Fruit fly (Drosophila melanogaster): Measurements from ENCODE around the gene Eig71Ej.

Gene Eig71Ej

DNA sequence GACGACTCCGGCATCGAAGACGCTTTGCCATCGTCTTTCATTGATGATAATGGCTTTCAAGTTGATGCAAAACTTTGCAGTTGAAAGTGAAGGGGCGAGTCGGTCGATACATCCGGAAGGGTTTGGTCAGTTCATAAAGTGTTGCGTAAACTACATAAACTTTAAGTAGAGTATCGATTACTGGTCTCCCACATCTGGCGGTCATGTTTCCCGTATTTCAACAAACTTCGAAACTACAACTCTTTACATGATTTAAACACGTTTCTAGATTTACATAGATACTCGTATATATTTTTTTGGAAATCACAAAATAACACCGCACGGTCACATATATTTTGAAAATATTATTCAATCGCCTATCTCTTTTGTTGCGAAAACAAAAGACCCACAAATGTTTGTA lies 27.0 kb upstream of the Eig71Ej start, which contains the start of gene CG34452:
CG34452 (minus strand) TSS at position 101 of the 400 bp plus-strand sequence.
- no peak for TF ChIP-seq CG7101 (tag; optimal IDR thresholded peaks at IDR 0.05)
- no peak for TF ChIP-seq bab1 (GFP tag; optimal IDR thresholded peaks at IDR 0.05)
- no peak for TF ChIP-seq cnc (optimal IDR thresholded peaks at IDR 0.05)
- TF ChIP-seq Hr96 (GFP tag; optimal IDR thresholded peaks at IDR 0.05): no peak
- TF ChIP-seq Mnt (GFP tag; optimal IDR thresholded peaks at IDR 0.05): no peak
- TF ChIP-seq CG33017 (tag; optimal IDR thresholded peaks at IDR 0.05): no peak
- no peak for TF ChIP-seq kay (GFP tag; ENCODE audit: borderline replicate concordance)
- no peak for TF ChIP-seq Crg-1 (GFP tag; optimal IDR thresholded peaks at IDR 0.05)
- TF ChIP-seq ovo (GFP tag; optimal IDR thresholded peaks at IDR 0.05): no peak
- no peak for TF ChIP-seq Clk (GFP tag; optimal IDR thresholded peaks at IDR 0.05)
- no peak for TF ChIP-seq CG12768 (GFP tag; optimal IDR thresholded peaks at IDR 0.05)
- TF ChIP-seq CG14711 (tag; optimal IDR thresholded peaks at IDR 0.05): no peak
- no peak for TF ChIP-seq CG5204 (GFP tag; optimal IDR thresholded peaks at IDR 0.05)
- TF ChIP-seq CG11617 (GFP tag; optimal IDR thresholded peaks at IDR 0.05): no peak
- no peak for TF ChIP-seq CG1620 (GFP tag; optimal IDR thresholded peaks at IDR 0.05)
- no peak for TF ChIP-seq tj (GFP tag; optimal IDR thresholded peaks at IDR 0.05)
- TF ChIP-seq cic (GFP tag; optimal IDR thresholded peaks at IDR 0.05): no peak
- TF ChIP-seq pad (GFP tag; optimal IDR thresholded peaks at IDR 0.05): no peak
- TF ChIP-seq toe (GFP tag; optimal IDR thresholded peaks at IDR 0.05): no peak
- no peak for TF ChIP-seq CG7045 (GFP tag; optimal IDR thresholded peaks at IDR 0.05)

DNA sequence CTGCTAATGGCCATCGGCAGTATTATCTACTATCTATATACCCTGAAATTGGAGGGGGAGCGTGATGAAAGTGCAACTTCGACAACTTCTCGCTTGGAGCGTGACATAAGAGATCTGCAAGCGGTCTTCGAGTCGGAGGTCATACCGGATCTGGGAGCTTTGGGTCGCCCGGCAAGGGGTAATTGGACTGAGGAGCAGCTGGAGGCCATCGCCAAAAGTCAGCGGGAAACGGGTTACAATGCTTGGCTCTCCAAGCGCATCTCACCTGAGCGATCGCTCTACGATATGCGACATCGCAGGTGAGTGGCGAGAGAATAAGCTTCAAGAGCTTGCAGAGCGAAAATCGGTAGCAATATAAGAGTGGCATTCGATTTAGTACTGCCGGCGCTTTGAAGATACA lies 23.2 kb upstream of the Eig71Ej start:
- TF ChIP-seq CG14711 (tag; optimal IDR thresholded peaks at IDR 0.05) (no peak), cic (GFP tag; optimal IDR thresholded peaks at IDR 0.05) (no peak), CG33017 (tag; optimal IDR thresholded peaks at IDR 0.05) (no peak), cnc (optimal IDR thresholded peaks at IDR 0.05) (no peak), bab1 (GFP tag; optimal IDR thresholded peaks at IDR 0.05) (no peak), CG5204 (GFP tag; optimal IDR thresholded peaks at IDR 0.05) (no peak), tj (GFP tag; optimal IDR thresholded peaks at IDR 0.05) (no peak), toe (GFP tag; optimal IDR thresholded peaks at IDR 0.05) (no peak), CG7045 (GFP tag; optimal IDR thresholded peaks at IDR 0.05) (no peak), kay (GFP tag; ENCODE audit: borderline replicate concordance) (no peak), ovo (GFP tag; optimal IDR thresholded peaks at IDR 0.05) (no peak), Crg-1 (GFP tag; optimal IDR thresholded peaks at IDR 0.05) (no peak), Hr96 (GFP tag; optimal IDR thresholded peaks at IDR 0.05) (no peak), Mnt (GFP tag; optimal IDR thresholded peaks at IDR 0.05) (no peak), pad (GFP tag; optimal IDR thresholded peaks at IDR 0.05) (no peak), CG12768 (GFP tag; optimal IDR thresholded peaks at IDR 0.05) (no peak), CG11617 (GFP tag; optimal IDR thresholded peaks at IDR 0.05) (no peak), CG1620 (GFP tag; optimal IDR thresholded peaks at IDR 0.05) (no peak), CG7101 (tag; optimal IDR thresholded peaks at IDR 0.05) (no peak), Clk (GFP tag; optimal IDR thresholded peaks at IDR 0.05) (no peak)

DNA sequence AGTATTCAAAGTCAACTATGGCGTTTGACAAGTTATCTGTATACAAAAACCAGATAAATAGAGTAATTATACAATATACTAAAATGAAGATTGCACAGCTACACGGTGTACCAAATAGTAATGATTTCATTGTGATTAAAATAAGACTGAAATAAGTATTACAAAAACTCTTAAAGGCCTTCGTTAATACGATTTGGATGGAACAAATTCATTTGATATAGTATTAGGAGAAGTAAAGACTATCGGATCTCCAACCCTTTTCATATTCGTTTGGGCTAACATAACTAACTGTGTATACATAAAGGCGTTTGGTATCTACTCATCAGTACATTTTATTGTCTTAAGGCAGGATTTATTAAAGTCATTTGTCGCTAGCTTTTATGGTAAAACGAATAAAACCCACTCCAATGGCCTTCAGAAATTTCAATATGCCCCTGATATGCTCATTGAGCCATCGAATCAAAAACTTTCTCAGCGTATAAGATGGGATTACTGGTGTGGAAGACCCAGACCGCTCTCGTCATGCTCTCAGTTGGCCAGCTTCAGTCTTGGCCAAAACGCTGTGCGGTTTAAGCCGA lies 22.6 kb upstream of the Eig71Ej start, which contains the start of the genes CG7579 and Pgant8:
CG7579 (minus strand) TSS at position 101 of the 578 bp plus-strand sequence.
Pgant8 (plus strand) TSS at position 528 of the 578 bp plus-strand sequence.
- no peak for TF ChIP-seq CG11617 (GFP tag; optimal IDR thresholded peaks at IDR 0.05)
- no peak for TF ChIP-seq cnc (optimal IDR thresholded peaks at IDR 0.05)
- TF ChIP-seq pad (GFP tag; optimal IDR thresholded peaks at IDR 0.05): no peak
- TF ChIP-seq tj (GFP tag; optimal IDR thresholded peaks at IDR 0.05): no peak
- no peak for TF ChIP-seq kay (GFP tag; ENCODE audit: borderline replicate concordance)
- TF ChIP-seq CG14711 (tag; optimal IDR thresholded peaks at IDR 0.05): no peak

- TF ChIP-seq cic (GFP tag; optimal IDR thresholded peaks at IDR 0.05) (no peak), CG12768 (GFP tag; optimal IDR thresholded peaks at IDR 0.05) (no peak), CG7101 (tag; optimal IDR thresholded peaks at IDR 0.05) (no peak)
Measured at dm6 chr3L:15679420-15679819, 18.6 kb upstream of the Eig71Ej start, which contains the start of gene CG7304. CG7304 (plus strand) TSS chr3L:15679720.

dm6 chr3L:15678284-15678683 lies 17.5 kb upstream of the Eig71Ej start:
- TF ChIP-seq CG5204 (GFP tag; optimal IDR thresholded peaks at IDR 0.05) (no peak), CG33017 (tag; optimal IDR thresholded peaks at IDR 0.05) (no peak)

DNA sequence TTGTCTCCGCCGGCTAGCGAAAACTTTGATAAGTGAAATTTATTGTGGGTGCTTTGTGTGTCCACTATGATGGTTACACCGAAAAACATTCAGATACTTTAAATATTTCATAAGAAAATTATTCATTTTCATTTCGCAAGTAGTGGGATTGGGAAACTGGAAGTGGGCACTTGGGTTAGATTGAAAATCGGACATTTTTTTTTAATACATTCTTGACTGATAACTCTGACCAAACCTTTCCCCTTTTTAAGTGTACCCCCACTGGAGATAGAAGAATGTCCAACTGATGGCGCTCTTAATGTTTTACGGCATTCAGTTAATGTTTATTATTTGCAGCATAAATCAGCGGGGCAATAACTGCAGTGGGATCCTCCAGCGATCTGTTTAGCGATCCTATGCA lies 16.8 kb upstream of the Eig71Ej start:
- TF ChIP-seq CG1620 (GFP tag; optimal IDR thresholded peaks at IDR 0.05) (no peak), cic (GFP tag; optimal IDR thresholded peaks at IDR 0.05) (no peak), CG14711 (tag; optimal IDR thresholded peaks at IDR 0.05) (no peak), kay (GFP tag; ENCODE audit: borderline replicate concordance) (no peak), Clk (GFP tag; optimal IDR thresholded peaks at IDR 0.05) (no peak), CG12768 (GFP tag; optimal IDR thresholded peaks at IDR 0.05) (no peak)

DNA sequence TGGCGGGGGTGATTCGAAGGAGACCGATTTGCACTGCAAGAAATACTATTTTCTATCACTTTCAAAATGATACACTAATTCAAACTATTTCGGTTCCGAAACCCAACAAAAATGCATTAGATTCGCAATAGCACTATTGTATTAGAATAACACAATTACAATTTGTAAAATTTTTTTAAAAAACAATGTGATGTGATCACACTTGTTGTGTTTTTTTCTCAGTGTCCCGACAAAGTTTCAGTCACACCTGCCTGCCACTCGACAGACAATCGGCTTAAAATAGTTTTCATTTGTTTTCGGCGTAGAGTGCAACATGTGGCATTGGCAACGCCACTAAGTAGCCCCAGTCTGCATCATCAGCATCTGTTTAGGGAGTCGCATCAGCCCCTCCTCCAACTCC lies 14.3 kb upstream of the Eig71Ej start:
- TF ChIP-seq tj (GFP tag; optimal IDR thresholded peaks at IDR 0.05) (no peak), toe (GFP tag; optimal IDR thresholded peaks at IDR 0.05) (no peak), cnc (optimal IDR thresholded peaks at IDR 0.05) (no peak), CG33017 (tag; optimal IDR thresholded peaks at IDR 0.05) (no peak), CG5204 (GFP tag; optimal IDR thresholded peaks at IDR 0.05) (no peak), bab1 (GFP tag; optimal IDR thresholded peaks at IDR 0.05) (no peak), Clk (GFP tag; optimal IDR thresholded peaks at IDR 0.05) (no peak), cic (GFP tag; optimal IDR thresholded peaks at IDR 0.05) (no peak), ovo (GFP tag; optimal IDR thresholded peaks at IDR 0.05) (no peak), CG7101 (tag; optimal IDR thresholded peaks at IDR 0.05) (no peak), Crg-1 (GFP tag; optimal IDR thresholded peaks at IDR 0.05) (no peak), kay (GFP tag; ENCODE audit: borderline replicate concordance) (no peak), CG14711 (tag; optimal IDR thresholded peaks at IDR 0.05) (no peak), CG11617 (GFP tag; optimal IDR thresholded peaks at IDR 0.05) (no peak), CG12768 (GFP tag; optimal IDR thresholded peaks at IDR 0.05) (no peak), Hr96 (GFP tag; optimal IDR thresholded peaks at IDR 0.05) (no peak), pad (GFP tag; optimal IDR thresholded peaks at IDR 0.05) (no peak), Mnt (GFP tag; optimal IDR thresholded peaks at IDR 0.05) (no peak)
